5 fruit fly cellular contexts compared by ENCODE assay signal in the genomic region with DNA sequence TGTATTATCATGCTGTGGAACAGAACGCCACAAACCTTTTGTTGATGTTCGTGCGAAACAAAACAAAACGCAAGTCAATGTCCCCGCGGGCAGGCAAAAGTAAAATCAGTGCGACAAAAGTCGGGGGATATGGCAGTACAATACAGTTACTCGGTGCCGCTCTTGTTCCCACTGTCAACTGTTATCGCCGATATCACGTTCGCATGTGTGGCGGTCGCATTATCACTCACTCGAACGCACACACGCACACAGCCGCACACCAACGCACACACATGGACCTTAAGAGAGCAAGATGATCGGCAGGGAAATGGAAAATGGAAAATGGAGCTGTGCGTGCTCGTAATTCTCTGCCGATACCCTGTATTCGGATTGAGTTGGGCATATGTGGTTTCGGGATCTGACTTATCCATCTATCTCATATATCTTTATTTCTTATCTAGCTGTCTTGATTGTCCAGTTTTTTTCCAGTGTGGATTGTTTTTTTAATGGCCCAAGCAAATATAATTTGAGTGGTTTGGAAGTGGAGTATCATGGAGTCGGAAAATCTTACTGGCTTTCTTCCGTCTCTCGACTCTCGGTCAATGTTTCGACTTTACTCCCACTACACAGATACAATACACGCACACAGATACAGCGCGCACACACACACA.
TF ChIP-seq lines count a peak whose summit lies in the region.

No protein-coding gene starts in this region.

- TF ChIP-seq CTCF in whole organism, embryonic (GFP tag; optimal IDR thresholded peaks at IDR 0.05; lab: Kevin White, UChicago): no peak

TF ChIP-seq in whole organism, 6 proteins besides CTCF, POLR2A, EP300 and RAD21:
- TF ChIP-seq pan (optimal IDR thresholded peaks at IDR 0.05; lab: Kevin White, UChicago) (peak; percentile 57), psq (optimal IDR thresholded peaks at IDR 0.05; lab: Kevin White, UChicago) (no peak)

TF ChIP-seq in whole organism, embryonic, 481 proteins besides CTCF, POLR2A, EP300 and RAD21 (continues in another document):
- TF ChIP-seq CG31224 (GFP tag; IDR thresholded peaks at IDR 0.05; lab: Robert Waterston, UW) (no peak), otp (GFP tag; IDR thresholded peaks at IDR 0.05; lab: Robert Waterston, UW) (peak; percentile 85), Ravus (GFP tag; IDR thresholded peaks at IDR 0.05; lab: Robert Waterston, UW) (no peak), twi (tag; optimal IDR thresholded peaks at IDR 0.05; lab: Kevin White, UChicago) (peak; percentile 53), CG3995 (GFP tag; optimal IDR thresholded peaks at IDR 0.05; lab: Kevin White, UChicago) (no peak), CG18011 (GFP tag; optimal IDR thresholded peaks at IDR 0.05; lab: Kevin White, UChicago) (no peak), CG11504 (tag; optimal IDR thresholded peaks at IDR 0.05; lab: Kevin White, UChicago) (no peak), MBD-R2 (GFP tag; IDR thresholded peaks at IDR 0.05; lab: Robert Waterston, UW) (no peak), CG6654 (GFP tag; optimal IDR thresholded peaks at IDR 0.05; lab: Kevin White, UChicago) (peak; percentile 73), Myb (GFP tag; optimal IDR thresholded peaks at IDR 0.05; lab: Kevin White, UChicago) (peak; percentile 53), nom (GFP tag; optimal IDR thresholded peaks at IDR 0.05; lab: Kevin White, UChicago) (no peak), GATAe (GFP tag; conservative IDR thresholded peaks at IDR 0.05; lab: Robert Waterston, UW) (no peak), ewg (GFP tag; optimal IDR thresholded peaks at IDR 0.05; lab: Kevin White, UChicago) (peak; percentile 89), danr (GFP tag; IDR thresholded peaks at IDR 0.05; lab: Robert Waterston, UW) (peak; percentile 65), Hr39 (optimal IDR thresholded peaks at IDR 0.05; lab: Kevin White, UChicago) (no peak), CG17328 (GFP tag; IDR thresholded peaks at IDR 0.05; lab: Robert Waterston, UW) (peak; percentile 91), bowl (GFP tag; IDR thresholded peaks at IDR 0.05; lab: Robert Waterston, UW) (no peak), CG32767 (GFP tag; IDR thresholded peaks at IDR 0.05; lab: Robert Waterston, UW) (peak; percentile 63; the same call in 1 of the 2 replicates), CG32532 (GFP tag; IDR thresholded peaks at IDR 0.05; lab: Robert Waterston, UW) (peak; percentile 38; the same call in 1 of the 2 replicates), CG18599 (GFP tag; optimal IDR thresholded peaks at IDR 0.05; lab: Kevin White, UChicago) (peak; percentile 69)

TF ChIP-seq in whole organism, prepupa, 60 proteins besides CTCF, POLR2A, EP300 and RAD21 (continues in another document):
- peak; percentile 82 for TF ChIP-seq cyc (GFP tag; optimal IDR thresholded peaks at IDR 0.05; lab: Kevin White, UChicago)
- TF ChIP-seq CG16779 (tag; optimal IDR thresholded peaks at IDR 0.05; lab: Kevin White, UChicago): peak; percentile 62
- TF ChIP-seq dac (GFP tag; optimal IDR thresholded peaks at IDR 0.05; lab: Kevin White, UChicago): peak; percentile 70
- peak; percentile 84 for TF ChIP-seq achi (GFP tag; optimal IDR thresholded peaks at IDR 0.05; lab: Kevin White, UChicago)
- TF ChIP-seq CG10669 (GFP tag; optimal IDR thresholded peaks at IDR 0.05; lab: Kevin White, UChicago): peak; percentile 79
- TF ChIP-seq Gug (GFP tag; IDR thresholded peaks at IDR 0.05; lab: Robert Waterston, UW): peak; percentile 93
- peak; percentile 84 for TF ChIP-seq CG6792 (GFP tag; optimal IDR thresholded peaks at IDR 0.05; lab: Kevin White, UChicago)
- TF ChIP-seq Hr38 (GFP tag; optimal IDR thresholded peaks at IDR 0.05; lab: Kevin White, UChicago): peak; percentile 43
- peak; percentile 43 for TF ChIP-seq dsx (GFP tag; optimal IDR thresholded peaks at IDR 0.05; lab: Kevin White, UChicago; ENCODE audit: poor library complexity, severe bottlenecking)
- peak; percentile 66 for TF ChIP-seq spab (GFP tag; optimal IDR thresholded peaks at IDR 0.05; lab: Kevin White, UChicago)
- TF ChIP-seq fkh (GFP tag; optimal IDR thresholded peaks at IDR 0.05; lab: Kevin White, UChicago): no peak
- TF ChIP-seq Smox (GFP tag; optimal IDR thresholded peaks at IDR 0.05; lab: Kevin White, UChicago): peak; percentile 75
- peak; percentile 71 for TF ChIP-seq Ets21C (GFP tag; optimal IDR thresholded peaks at IDR 0.05; lab: Kevin White, UChicago)
- peak; percentile 79 for TF ChIP-seq topi (GFP tag; optimal IDR thresholded peaks at IDR 0.05; lab: Kevin White, UChicago)
- TF ChIP-seq fd85E (GFP tag; optimal IDR thresholded peaks at IDR 0.05; lab: Kevin White, UChicago): peak; percentile 19
- TF ChIP-seq CG31627 (GFP tag; optimal IDR thresholded peaks at IDR 0.05; lab: Kevin White, UChicago): peak; percentile 84
- peak; percentile 91 for TF ChIP-seq CG8119 (GFP tag; IDR thresholded peaks at IDR 0.05; lab: Robert Waterston, UW)
- peak; percentile 86 for TF ChIP-seq net (GFP tag; optimal IDR thresholded peaks at IDR 0.05; lab: Kevin White, UChicago)
- peak; percentile 78 for TF ChIP-seq CG11762 (GFP tag; optimal IDR thresholded peaks at IDR 0.05; lab: Kevin White, UChicago; ENCODE audit: insufficient read depth)
- TF ChIP-seq svp (GFP tag; lab: Kevin White, UChicago): peak; percentile 88

TF ChIP-seq in whole organism, pupa, 21 proteins besides CTCF, POLR2A, EP300 and RAD21:
- peak; percentile 83 for TF ChIP-seq CG12605 (GFP tag; IDR thresholded peaks at IDR 0.05; lab: Robert Waterston, UW)
- TF ChIP-seq CG32121 (GFP tag; IDR thresholded peaks at IDR 0.05; lab: Robert Waterston, UW): peak; percentile 88
- peak; percentile 73 for TF ChIP-seq Snoo (tag; optimal IDR thresholded peaks at IDR 0.05; lab: Kevin White, UChicago)
- TF ChIP-seq CG4496 (GFP tag; IDR thresholded peaks at IDR 0.05; lab: Robert Waterston, UW): peak; percentile 93
- peak; percentile 69 for TF ChIP-seq Pif1B (GFP tag; optimal IDR thresholded peaks at IDR 0.05; lab: Kevin White, UChicago)
- TF ChIP-seq rn (GFP tag; IDR thresholded peaks at IDR 0.05; lab: Robert Waterston, UW): peak; percentile 79
- peak; percentile 68 for TF ChIP-seq CG34367 (tag; optimal IDR thresholded peaks at IDR 0.05; lab: Kevin White, UChicago)
- TF ChIP-seq CG10348 (GFP tag; IDR thresholded peaks at IDR 0.05; lab: Robert Waterston, UW): peak; percentile 67
- TF ChIP-seq D1 (tag; optimal IDR thresholded peaks at IDR 0.05; lab: Kevin White, UChicago): no peak
- peak; percentile 73 for TF ChIP-seq gl (tag; optimal IDR thresholded peaks at IDR 0.05; lab: Kevin White, UChicago)
- peak; percentile 87 for TF ChIP-seq Pif1A (GFP tag; optimal IDR thresholded peaks at IDR 0.05; lab: Kevin White, UChicago)
- peak; percentile 78 for TF ChIP-seq CG9948 (tag; optimal IDR thresholded peaks at IDR 0.05; lab: Kevin White, UChicago)
- TF ChIP-seq CG17806 (tag; optimal IDR thresholded peaks at IDR 0.05; lab: Kevin White, UChicago): peak; percentile 78
- peak; percentile 77 for TF ChIP-seq CG15710 (tag; optimal IDR thresholded peaks at IDR 0.05; lab: Kevin White, UChicago)
- peak; percentile 79 for TF ChIP-seq CG8159 (tag; optimal IDR thresholded peaks at IDR 0.05; lab: Kevin White, UChicago)
- peak; percentile 92 for TF ChIP-seq CG14655 (GFP tag; optimal IDR thresholded peaks at IDR 0.05; lab: Kevin White, UChicago)
- TF ChIP-seq Ets98B (GFP tag; IDR thresholded peaks at IDR 0.05; lab: Robert Waterston, UW): peak; percentile 93
- peak; percentile 4 for TF ChIP-seq CG13204 (GFP tag; optimal IDR thresholded peaks at IDR 0.05; lab: Kevin White, UChicago)
- peak; percentile 93 for TF ChIP-seq fd96Ca (GFP tag; IDR thresholded peaks at IDR 0.05; lab: Robert Waterston, UW)
- TF ChIP-seq CG8301 (tag; optimal IDR thresholded peaks at IDR 0.05; lab: Kevin White, UChicago): peak; percentile 93
- TF ChIP-seq EcR (GFP tag; optimal IDR thresholded peaks at IDR 0.05; lab: Kevin White, UChicago): peak; percentile 89

TF ChIP-seq in whole organism, wandering third instar larva, 38 proteins besides CTCF, POLR2A, EP300 and RAD21 (continues in another document):
- no peak for TF ChIP-seq jim (GFP tag; optimal IDR thresholded peaks at IDR 0.05; lab: Kevin White, UChicago)
- TF ChIP-seq CG32264 (GFP tag; optimal IDR thresholded peaks at IDR 0.05; lab: Kevin White, UChicago): no peak
- TF ChIP-seq rgr (GFP tag; optimal IDR thresholded peaks at IDR 0.05; lab: Kevin White, UChicago): peak; percentile 35
- TF ChIP-seq GATAd (GFP tag; optimal IDR thresholded peaks at IDR 0.05; lab: Kevin White, UChicago): no peak
- TF ChIP-seq HLH106 (tag; optimal IDR thresholded peaks at IDR 0.05; lab: Kevin White, UChicago): peak; percentile 40
- TF ChIP-seq Hnf4 (GFP tag; optimal IDR thresholded peaks at IDR 0.05; lab: Kevin White, UChicago): peak; percentile 39
- no peak for TF ChIP-seq Hr78 (GFP tag; optimal IDR thresholded peaks at IDR 0.05; lab: Kevin White, UChicago)
- TF ChIP-seq dmrt93B (GFP tag; optimal IDR thresholded peaks at IDR 0.05; lab: Kevin White, UChicago): peak; percentile 28
- TF ChIP-seq sv (GFP tag; optimal IDR thresholded peaks at IDR 0.05; lab: Kevin White, UChicago): peak; percentile 21
- TF ChIP-seq br (GFP tag; optimal IDR thresholded peaks at IDR 0.05; lab: Kevin White, UChicago): peak; percentile 67
- TF ChIP-seq ey (GFP tag; optimal IDR thresholded peaks at IDR 0.05; lab: Kevin White, UChicago): peak; percentile 54
- TF ChIP-seq usp (GFP tag; optimal IDR thresholded peaks at IDR 0.05; lab: Kevin White, UChicago): no peak
- TF ChIP-seq Abd-B (GFP tag; optimal IDR thresholded peaks at IDR 0.05; lab: Kevin White, UChicago): no peak
- TF ChIP-seq pan (optimal IDR thresholded peaks at IDR 0.05; lab: Kevin White, UChicago): no peak
- no peak for TF ChIP-seq Sp1 (GFP tag; optimal IDR thresholded peaks at IDR 0.05; lab: Kevin White, UChicago)
- no peak for TF ChIP-seq Dif (GFP tag; optimal IDR thresholded peaks at IDR 0.05; lab: Kevin White, UChicago; ENCODE audit: partially characterized antibody)
- no peak for TF ChIP-seq N (GFP tag; optimal IDR thresholded peaks at IDR 0.05; lab: Kevin White, UChicago)
- peak in 1 of 2 experiments; percentile 61 for TF ChIP-seq foxo (GFP tag; optimal IDR thresholded peaks at IDR 0.05; lab: Kevin White, UChicago)
- TF ChIP-seq Rel (GFP tag; optimal IDR thresholded peaks at IDR 0.05; lab: Kevin White, UChicago): no peak
- TF ChIP-seq Rel (tag; optimal IDR thresholded peaks at IDR 0.05; lab: Kevin White, UChicago): peak; percentile 83
- TF ChIP-seq woc (GFP tag; optimal IDR thresholded peaks at IDR 0.05; lab: Kevin White, UChicago): no peak
- TF ChIP-seq tai (GFP tag; optimal IDR thresholded peaks at IDR 0.05; lab: Kevin White, UChicago): no peak
- TF ChIP-seq Jra (GFP tag; optimal IDR thresholded peaks at IDR 0.05; lab: Kevin White, UChicago): no peak
- peak; percentile 30 for TF ChIP-seq h (GFP tag; optimal IDR thresholded peaks at IDR 0.05; lab: Kevin White, UChicago)
- peak; percentile 29 for TF ChIP-seq CrebA (GFP tag; optimal IDR thresholded peaks at IDR 0.05; lab: Kevin White, UChicago; ENCODE audit: borderline replicate concordance)
- peak; percentile 49 for TF ChIP-seq Hr83 (GFP tag; optimal IDR thresholded peaks at IDR 0.05; lab: Kevin White, UChicago; ENCODE audit: poor library complexity, severe bottlenecking)
- peak; percentile 36 for TF ChIP-seq OdsH (GFP tag; optimal IDR thresholded peaks at IDR 0.05; lab: Kevin White, UChicago)
- TF ChIP-seq Dfd (GFP tag; optimal IDR thresholded peaks at IDR 0.05; lab: Kevin White, UChicago): no peak
